Fruit fly (Drosophila melanogaster) whole organism, adult: ENCODE measurements around the gene olf413.

ENCODE experiments used
- CG11617 ChIP-seq: fragments of 200-800 bp; sonication (Bioruptor generic); optimal IDR thresholded peaks from 2 replicates; lab custom pipeline; 2017; ENCODE audit warnings: mild to moderate bottlenecking, missing biosample characterization, missing genetic modification reagents, missing genetic modification characterization
- CG12768 ChIP-seq: fragments of 200-800 bp; sonication (Bioruptor generic); optimal IDR thresholded peaks from 2 replicates; lab custom pipeline; 2017; ENCODE audit warnings: missing biosample characterization, missing genetic modification characterization, mild to moderate bottlenecking, moderate library complexity, missing genetic modification reagents
- CG14711 ChIP-seq: fragments of 200-800 bp; sonication (Bioruptor generic); optimal IDR thresholded peaks from 2 replicates; lab custom pipeline; 2018; ENCODE audit warnings: missing biosample characterization, mild to moderate bottlenecking, missing genetic modification characterization, moderate library complexity
- CG1620 ChIP-seq: fragments of 200-800 bp; sonication (Bioruptor generic); optimal IDR thresholded peaks from 2 replicates; lab custom pipeline; 2016; ENCODE audit warnings: missing biosample characterization, missing genetic modification characterization
- CG33017 ChIP-seq: fragments of 200-800 bp; sonication (Bioruptor generic); optimal IDR thresholded peaks from 2 replicates; lab custom pipeline; 2018; ENCODE audit warnings: missing biosample characterization, mild to moderate bottlenecking, missing genetic modification characterization, moderate library complexity
- CG5204 ChIP-seq: fragments of 200-800 bp; sonication (Bioruptor generic); optimal IDR thresholded peaks from 2 replicates; lab custom pipeline; 2016; ENCODE audit warnings: missing biosample characterization, missing genetic modification characterization
- CG7045 ChIP-seq: fragments of 200-800 bp; sonication (Bioruptor generic); optimal IDR thresholded peaks from 2 replicates; lab custom pipeline; 2017; ENCODE audit warnings: missing biosample characterization, mild to moderate bottlenecking, missing genetic modification characterization
- CG7101 ChIP-seq: fragments of 200-800 bp; sonication (Bioruptor generic); optimal IDR thresholded peaks from 2 replicates; lab custom pipeline; 2018; ENCODE audit warnings: missing biosample characterization, mild to moderate bottlenecking, missing genetic modification characterization, moderate library complexity
- Clk ChIP-seq: fragments of 200-800 bp; sonication (Bioruptor generic); optimal IDR thresholded peaks from 2 replicates; lab custom pipeline; 2017; ENCODE audit warnings: missing biosample characterization, missing genetic modification characterization
- Crg-1 ChIP-seq: fragments of 200-800 bp; sonication (Bioruptor generic); optimal IDR thresholded peaks from 2 replicates; lab custom pipeline; 2016; ENCODE audit warnings: missing biosample characterization, missing genetic modification characterization
- Hr96 ChIP-seq: fragments of 200-800 bp; sonication (Bioruptor generic); optimal IDR thresholded peaks from 2 replicates; lab custom pipeline; 2016; ENCODE audit warnings: missing biosample characterization, missing genetic modification characterization
- Mnt ChIP-seq: fragments of 200-800 bp; sonication (Bioruptor generic); optimal IDR thresholded peaks from 2 replicates; lab custom pipeline; 2016; ENCODE audit warnings: missing biosample characterization, mild to moderate bottlenecking, missing genetic modification characterization
- bab1 ChIP-seq: fragments of 200-800 bp; sonication (Bioruptor generic); optimal IDR thresholded peaks from 3 replicates; lab custom pipeline; 2019; ENCODE audit warnings: missing biosample characterization, mild to moderate bottlenecking, missing genetic modification characterization, moderate library complexity
- cic ChIP-seq: fragments of 200-800 bp; sonication (Bioruptor generic); optimal IDR thresholded peaks from 2 replicates; lab custom pipeline; 2017; ENCODE audit warnings: missing biosample characterization, mild to moderate bottlenecking, missing genetic modification characterization, moderate library complexity
- cnc ChIP-seq, 2 experiments: fragments of >200 bp; optimal IDR thresholded peaks; 2 replicates each; lab custom pipeline; 2017
- kay ChIP-seq: fragments of 200-800 bp; sonication (Bioruptor generic); peaks from one replicate; lab custom pipeline; 2016; ENCODE audit warnings: missing biosample characterization, missing genetic modification characterization, borderline replicate concordance
- ovo ChIP-seq: fragments of 200-800 bp; sonication (Bioruptor generic); optimal IDR thresholded peaks from 2 replicates; lab custom pipeline; 2016; ENCODE audit warnings: missing biosample characterization, missing genetic modification characterization
- pad ChIP-seq: fragments of 200-800 bp; sonication (Bioruptor generic); optimal IDR thresholded peaks from 3 replicates; lab custom pipeline; 2017; ENCODE audit warnings: missing biosample characterization, missing genetic modification characterization, mild to moderate bottlenecking, moderate library complexity, missing genetic modification reagents
- tj ChIP-seq: fragments of 200-800 bp; sonication (Bioruptor generic); optimal IDR thresholded peaks from 3 replicates; lab custom pipeline; 2017; ENCODE audit warnings: missing biosample characterization, mild to moderate bottlenecking, missing genetic modification characterization, moderate library complexity
- toe ChIP-seq: fragments of 200-800 bp; sonication (Bioruptor generic); optimal IDR thresholded peaks from 2 replicates; lab custom pipeline; 2016; ENCODE audit warnings: missing biosample characterization, missing genetic modification characterization

Gene olf413

dm6 chr3L:22135849-22136248 is at the start of gene olf413:
TSS of gene olf413 (plus strand) at chr3L:22136090.
- TF ChIP-seq bab1 (GFP tag; lab: Kevin White, UChicago) (peak; percentile 11), cnc (optimal IDR thresholded peaks at IDR 0.05; lab: Kevin White, UChicago) (no peak), toe (GFP tag; lab: Kevin White, UChicago) (no peak), CG5204 (GFP tag; lab: Kevin White, UChicago) (no peak), cic (GFP tag; lab: Kevin White, UChicago) (no peak), tj (peak; percentile 53), ovo (GFP tag; lab: Kevin White, UChicago) (no peak), Clk (GFP tag; lab: Kevin White, UChicago) (no peak), Crg-1 (GFP tag; lab: Kevin White, UChicago) (no peak), CG7045 (GFP tag; lab: Kevin White, UChicago) (no peak), CG14711 (tag; lab: Kevin White, UChicago) (no peak), CG12768 (GFP tag; lab: Kevin White, UChicago) (no peak), CG7101 (tag; lab: Kevin White, UChicago) (no peak), kay (GFP tag; lab: Kevin White, UChicago) (no peak), Hr96 (GFP tag; lab: Kevin White, UChicago) (no peak), CG33017 (tag; lab: Kevin White, UChicago) (no peak), pad (GFP tag; lab: Kevin White, UChicago) (no peak)

dm6 chr3L:22091339-22091738 is 44.6 kb upstream of the olf413 start:
- no peak for TF ChIP-seq CG14711 (tag; lab: Kevin White, UChicago)
- no peak for TF ChIP-seq ovo (GFP tag; lab: Kevin White, UChicago)
- TF ChIP-seq Mnt, result no peak
- TF ChIP-seq pad (GFP tag; lab: Kevin White, UChicago), result no peak
- no peak for TF ChIP-seq CG7045 (GFP tag; lab: Kevin White, UChicago)
- no peak for TF ChIP-seq CG33017 (tag; lab: Kevin White, UChicago)
- TF ChIP-seq CG5204 (GFP tag; lab: Kevin White, UChicago), result no peak
- TF ChIP-seq toe (GFP tag; lab: Kevin White, UChicago), result no peak
- no peak for TF ChIP-seq CG11617 (GFP tag; lab: Kevin White, UChicago)
- no peak for TF ChIP-seq Crg-1 (GFP tag; lab: Kevin White, UChicago)
- TF ChIP-seq CG1620 (GFP tag; lab: Kevin White, UChicago), result no peak
- TF ChIP-seq bab1 (GFP tag; lab: Kevin White, UChicago), result no peak

dm6 chr3L:22094308-22094866 is 41.5 kb upstream of the olf413 start:
- TF ChIP-seq Clk (GFP tag; lab: Kevin White, UChicago), result no peak
- no peak for TF ChIP-seq pad (GFP tag; lab: Kevin White, UChicago)
- TF ChIP-seq kay (GFP tag; lab: Kevin White, UChicago), result no peak
- TF ChIP-seq CG7101 (tag; lab: Kevin White, UChicago), result no peak
- TF ChIP-seq Hr96 (GFP tag; lab: Kevin White, UChicago), result no peak
- TF ChIP-seq ovo (GFP tag; lab: Kevin White, UChicago), result no peak
- no peak for TF ChIP-seq tj
- no peak for TF ChIP-seq CG7045 (GFP tag; lab: Kevin White, UChicago)
- no peak for TF ChIP-seq CG5204 (GFP tag; lab: Kevin White, UChicago)
- no peak for TF ChIP-seq CG33017 (tag; lab: Kevin White, UChicago)
- TF ChIP-seq Crg-1 (GFP tag; lab: Kevin White, UChicago), result no peak

dm6 chr3L:22106704-22107103 is 29.2 kb upstream of the olf413 start:
- TF ChIP-seq Crg-1 (GFP tag; lab: Kevin White, UChicago) (no peak), ovo (GFP tag; lab: Kevin White, UChicago) (no peak), CG7045 (GFP tag; lab: Kevin White, UChicago) (no peak), Mnt (no peak), kay (GFP tag; lab: Kevin White, UChicago) (no peak), bab1 (GFP tag; lab: Kevin White, UChicago) (no peak), CG5204 (GFP tag; lab: Kevin White, UChicago) (no peak), cic (GFP tag; lab: Kevin White, UChicago) (no peak), tj (no peak), Hr96 (GFP tag; lab: Kevin White, UChicago) (no peak)

dm6 chr3L:22109903-22110302 is 26.0 kb upstream of the olf413 start:
- no peak for TF ChIP-seq CG33017 (tag; lab: Kevin White, UChicago)

- TF ChIP-seq cic (GFP tag; lab: Kevin White, UChicago), result no peak
- TF ChIP-seq tj, result no peak
- no peak for TF ChIP-seq CG14711 (tag; lab: Kevin White, UChicago)
These were observed 22.7 kb upstream of the olf413 start for dm6 chr3L:22113186-22113585.
